Worm (Caenorhabditis elegans) whole organism, L2 larva: ENCODE data around the gene C24B5.4.

Source experiments
- F13H6.1 ChIP-seq: sonication (generic microtip); optimal IDR thresholded peaks from 2 replicates; lab custom pipeline; 2016; ENCODE audit warnings: missing genetic modification characterization, missing compliant biosample characterization
- R02D3.7 ChIP-seq: fragments of 150-350 bp; optimal IDR thresholded peaks from 2 replicates; lab custom pipeline; 2014; ENCODE audit warnings: missing biosample characterization, missing genetic modification characterization
- Y55F3AM.14 ChIP-seq: fragments of 200-800 bp; sonication (Bioruptor generic); optimal IDR thresholded peaks from 2 replicates; lab custom pipeline; 2018; ENCODE audit warnings: mild to moderate bottlenecking, missing genetic modification characterization, missing compliant biosample characterization
- ZK546.5 ChIP-seq: sonication (generic microtip); optimal IDR thresholded peaks from 2 replicates; lab custom pipeline; 2017; ENCODE audit warnings: missing biosample characterization, missing genetic modification characterization
- aly-2 ChIP-seq: fragments of 150-350 bp; optimal IDR thresholded peaks from 2 replicates; lab custom pipeline; 2014; ENCODE audit warnings: missing biosample characterization, missing genetic modification characterization
- ama-1 ChIP-seq: fragments of 150-350 bp; optimal IDR thresholded peaks from 2 replicates; lab custom pipeline; 2018; ENCODE audit warnings: inconsistent platforms
- blmp-1 ChIP-seq: sonication (generic microtip); optimal IDR thresholded peaks from 2 replicates; lab custom pipeline; 2017; ENCODE audit warnings: missing genetic modification characterization, mild to moderate bottlenecking, missing compliant biosample characterization, antibody characterized with exemption, moderate library complexity; ENCODE audit not compliant: insufficient read depth
- ceh-16 ChIP-seq: fragments of 150-350 bp; optimal IDR thresholded peaks from 2 replicates; lab custom pipeline; 2014; ENCODE audit warnings: missing biosample characterization, missing genetic modification characterization
- ceh-82 ChIP-seq: fragments of 150-350 bp; optimal IDR thresholded peaks from 2 replicates; lab custom pipeline; 2014; ENCODE audit warnings: missing biosample characterization, missing genetic modification characterization
- crh-2 ChIP-seq: sonication (generic microtip); optimal IDR thresholded peaks from 2 replicates; lab custom pipeline; 2017; ENCODE audit warnings: missing biosample characterization, missing genetic modification characterization
- dmd-4 ChIP-seq: sonication (generic microtip); optimal IDR thresholded peaks from 2 replicates; lab custom pipeline; 2017; ENCODE audit warnings: missing biosample characterization, missing genetic modification characterization
- egl-27 ChIP-seq: sonication (generic microtip); optimal IDR thresholded peaks from 3 replicates; lab custom pipeline; 2017; ENCODE audit warnings: missing biosample characterization, missing genetic modification reagents, missing genetic modification characterization
- fos-1 ChIP-seq: fragments of 150-350 bp; optimal IDR thresholded peaks from 2 replicates; lab custom pipeline; 2014; ENCODE audit warnings: missing biosample characterization, missing genetic modification characterization
- gmeb-1 ChIP-seq: fragments of 150-350 bp; optimal IDR thresholded peaks from 2 replicates; lab custom pipeline; 2014; ENCODE audit warnings: missing biosample characterization, missing genetic modification characterization
- lin-11 ChIP-seq: fragments of 150-350 bp; sonication (generic microtip); optimal IDR thresholded peaks from 2 replicates; lab custom pipeline; 2014; ENCODE audit warnings: missing biosample characterization, missing genetic modification characterization, inconsistent platforms, mixed read lengths
- lin-13 ChIP-seq: fragments of 150-350 bp; optimal IDR thresholded peaks from 2 replicates; lab custom pipeline; 2014; ENCODE audit warnings: missing biosample characterization, missing genetic modification reagents, missing genetic modification characterization
- lsy-2 ChIP-seq, 2 experiments: fragments of 150-350 bp in 1 of 2; sonication (generic microtip) in 1 of 2; optimal IDR thresholded peaks; 2 replicates each; lab custom pipeline; 2014 to 2017; ENCODE audit warnings: missing biosample characterization in 2 of 2, missing genetic modification characterization in 2 of 2
- mdl-1 ChIP-seq, 2 experiments: fragments of 150-350 bp in 1 of 2; sonication (generic microtip) in 1 of 2; optimal IDR thresholded peaks; 2 replicates each; lab custom pipeline; 2017; ENCODE audit warnings: missing biosample characterization in 2 of 2, missing genetic modification characterization in 2 of 2
- nhr-12 ChIP-seq: fragments of 150-350 bp; optimal IDR thresholded peaks from 2 replicates; lab custom pipeline; 2014; ENCODE audit warnings: missing biosample characterization, missing genetic modification characterization
- nhr-129 ChIP-seq: fragments of 150-350 bp; optimal IDR thresholded peaks from 2 replicates; lab custom pipeline; 2014; ENCODE audit warnings: missing biosample characterization, missing genetic modification characterization
- nhr-21 ChIP-seq: fragments of 150-350 bp; optimal IDR thresholded peaks from 2 replicates; lab custom pipeline; 2014; ENCODE audit warnings: missing biosample characterization, missing genetic modification characterization
- nhr-23 ChIP-seq: fragments of 150-350 bp; optimal IDR thresholded peaks from 2 replicates; lab custom pipeline; 2014; ENCODE audit warnings: missing biosample characterization, missing genetic modification reagents, missing genetic modification characterization
- nhr-237 ChIP-seq: fragments of 150-350 bp; optimal IDR thresholded peaks from 2 replicates; lab custom pipeline; 2014; ENCODE audit warnings: missing biosample characterization, missing genetic modification characterization
- nhr-25 ChIP-seq: fragments of 150-350 bp; sonication (generic microtip); optimal IDR thresholded peaks from 3 replicates; lab custom pipeline; 2014; ENCODE audit warnings: missing biosample characterization, missing genetic modification characterization
- nhr-6 ChIP-seq: fragments of 150-350 bp; optimal IDR thresholded peaks from 2 replicates; lab custom pipeline; 2014; ENCODE audit warnings: missing biosample characterization, missing genetic modification characterization
- nhr-77 ChIP-seq: fragments of 150-350 bp; optimal IDR thresholded peaks from 2 replicates; lab custom pipeline; 2014; ENCODE audit warnings: missing biosample characterization, missing genetic modification characterization
- peb-1 ChIP-seq: fragments of 150-350 bp; optimal IDR thresholded peaks from 2 replicates; lab custom pipeline; 2014; ENCODE audit warnings: missing biosample characterization, missing genetic modification characterization
- sem-4 ChIP-seq: fragments of 150-350 bp; optimal IDR thresholded peaks from 2 replicates; lab custom pipeline; 2014; ENCODE audit warnings: missing biosample characterization, missing genetic modification reagents, missing genetic modification characterization
- skn-1 ChIP-seq: sonication (generic microtip); optimal IDR thresholded peaks from 2 replicates; lab custom pipeline; 2017; ENCODE audit warnings: missing biosample characterization, missing genetic modification characterization
- sma-3 ChIP-seq: sonication (generic microtip); optimal IDR thresholded peaks from 2 replicates; lab custom pipeline; 2016; ENCODE audit warnings: missing genetic modification reagents, missing genetic modification characterization, missing compliant biosample characterization
- sma-9 ChIP-seq, 2 experiments: fragments of 150-350 bp in 1 of 2; sonication (generic microtip) in 1 of 2; optimal IDR thresholded peaks; 2 replicates each; lab custom pipeline; 2014 to 2016; ENCODE audit warnings: missing genetic modification characterization in 2 of 2, mild to moderate bottlenecking in 1 of 2, missing biosample characterization in 1 of 2, missing compliant biosample characterization in 1 of 2, missing genetic modification reagents in 1 of 2, moderate library complexity in 1 of 2
- unc-39 ChIP-seq: fragments of 150-350 bp; optimal IDR thresholded peaks from 2 replicates; lab custom pipeline; 2014; ENCODE audit warnings: missing biosample characterization, missing genetic modification characterization
- unc-55 ChIP-seq: fragments of 150-350 bp; sonication (generic microtip); optimal IDR thresholded peaks from 3 replicates; lab custom pipeline; 2014; ENCODE audit warnings: missing biosample characterization, missing genetic modification reagents, missing genetic modification characterization
- unc-62 ChIP-seq: fragments of 150-350 bp; optimal IDR thresholded peaks from 2 replicates; lab custom pipeline; 2014; ENCODE audit warnings: missing biosample characterization, missing genetic modification reagents, missing genetic modification characterization
- ztf-1 ChIP-seq: fragments of 200-800 bp; sonication (Bioruptor generic); conservative IDR thresholded peaks from 2 replicates; pipeline ENCODE4 v1.3.6; 2022; ENCODE audit warnings: missing genetic modification characterization, missing compliant biosample characterization
- ztf-11 ChIP-seq: sonication (generic microtip); optimal IDR thresholded peaks from 2 replicates; lab custom pipeline; 2017; ENCODE audit warnings: missing biosample characterization, missing genetic modification characterization

Gene C24B5.4

DNA sequence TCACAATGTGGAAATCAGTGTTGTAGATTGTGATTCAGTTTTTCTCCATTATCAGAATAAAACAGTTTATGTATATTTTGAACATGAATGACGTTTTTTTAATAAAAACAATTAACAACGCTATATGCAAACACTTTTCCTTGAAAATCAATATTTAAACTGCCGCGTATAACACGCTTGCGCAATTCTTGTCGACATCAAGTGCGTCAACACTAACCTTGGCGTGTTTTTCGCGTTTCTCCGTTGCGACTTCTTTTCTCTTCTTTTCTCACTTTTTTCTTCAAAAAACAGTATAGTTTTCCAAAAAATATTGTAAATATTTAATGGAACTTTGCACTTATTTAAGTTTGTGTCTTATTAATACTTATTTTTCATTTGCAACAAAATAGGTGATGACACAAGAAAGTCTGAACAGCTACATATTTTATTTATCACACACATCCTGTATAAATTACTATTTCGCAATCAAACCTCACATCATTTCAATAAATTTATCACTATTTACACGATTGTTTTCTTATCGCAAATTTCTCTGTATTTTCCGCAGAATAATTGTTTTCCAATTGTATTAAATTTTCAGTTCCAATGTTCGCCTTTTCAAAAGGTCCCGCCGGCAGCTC lies 21.8 kb downstream of the C24B5.4 start, which contains the start of gene spas-1 (continued):
- TF ChIP-seq nhr-129 (tag; lab: Kevin White, UChicago) = peak; percentile 91
- no peak for TF ChIP-seq Y55F3AM.14
- no peak for TF ChIP-seq mdl-1 (tag; optimal IDR thresholded peaks at IDR 0.05; lab: Kevin White, UChicago)
- peak; percentile 80 for TF ChIP-seq nhr-21 (tag; lab: Kevin White, UChicago)
- TF ChIP-seq lsy-2 (tag; optimal IDR thresholded peaks at IDR 0.05; lab: Kevin White, UChicago) = peak; percentile 81 to 94

DNA sequence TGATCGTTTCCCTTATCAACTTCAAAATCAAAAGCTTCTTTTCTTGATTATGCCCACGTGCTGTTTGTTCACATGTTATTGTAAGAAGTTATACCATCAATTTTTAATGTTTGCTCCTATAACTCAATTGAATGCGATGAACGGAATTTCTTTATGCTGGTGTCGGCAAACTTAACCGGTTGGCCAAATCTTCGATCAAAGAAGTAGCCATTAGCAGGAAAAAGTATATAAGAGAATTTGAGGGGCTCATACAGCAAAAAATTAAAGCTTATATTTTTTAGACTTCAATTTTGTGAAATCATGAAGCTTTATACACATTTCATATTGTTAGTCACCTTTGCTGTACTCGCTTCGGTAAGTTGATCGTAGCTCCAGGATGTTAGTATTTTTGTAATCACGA lies 23.3 kb downstream of the C24B5.4 start, which contains the start of gene pqn-16:
TSS of gene pqn-16 (plus strand) at position 301 of the 400 bp plus-strand sequence.
- no peak for TF ChIP-seq nhr-77 (tag; lab: Kevin White, UChicago)
- no peak for TF ChIP-seq crh-2 (tag; lab: Kevin White, UChicago)
- TF ChIP-seq dmd-4 (tag; lab: Kevin White, UChicago) = no peak
- no peak for TF ChIP-seq ztf-11 (tag; lab: Kevin White, UChicago)
- no peak for TF ChIP-seq ZK546.5 (tag; lab: Kevin White, UChicago)
- no peak for TF ChIP-seq unc-62 (GFP tag; lab: Kevin White, UChicago)

DNA sequence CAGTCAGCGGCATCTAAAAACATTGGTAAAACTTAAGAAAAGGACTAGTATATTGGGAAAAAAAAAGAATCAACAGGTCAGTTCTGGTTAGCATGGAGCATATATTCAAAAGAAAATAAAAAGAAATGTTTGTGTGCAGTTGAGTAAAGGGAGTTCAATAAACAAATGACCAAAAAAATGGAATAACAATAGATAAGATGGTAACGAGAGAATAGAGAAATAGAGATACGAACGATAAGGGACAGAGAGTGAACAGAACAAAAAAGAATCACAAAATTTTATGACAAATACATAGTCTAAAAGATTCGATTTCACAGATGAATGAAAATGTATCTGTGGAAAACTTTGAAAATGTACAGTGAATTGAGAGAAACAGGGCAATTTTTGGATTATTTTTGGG lies 24.1 kb downstream of the C24B5.4 start, which contains the start of gene gad-3:
TSS of gene gad-3 (minus strand) at position 17 of the 400 bp plus-strand sequence.
- TF ChIP-seq fos-1 (tag; lab: Kevin White, UChicago) (peak; percentile 44), nhr-21 (tag; lab: Kevin White, UChicago) (no peak)

DNA sequence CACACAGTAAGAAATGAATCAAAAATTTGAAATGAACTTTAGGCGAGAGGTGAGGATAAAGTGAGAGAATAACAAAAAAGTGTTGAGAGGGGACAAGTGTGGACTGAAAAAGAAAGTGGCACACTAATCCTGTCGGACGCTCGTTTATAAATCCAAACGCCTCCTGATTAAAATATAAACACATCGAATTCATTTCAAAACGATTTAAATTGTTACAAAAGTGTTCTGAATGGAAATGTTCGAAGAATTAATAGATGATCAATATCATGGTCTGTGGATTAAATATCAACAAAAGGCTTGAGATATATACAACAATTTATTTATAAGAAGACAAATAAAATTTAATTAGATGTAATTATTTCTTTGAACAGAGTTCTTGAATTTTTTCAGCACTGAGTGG lies 29.0 kb downstream of the C24B5.4 start, which contains the start of gene B0222.11:
TSS of gene B0222.11 (minus strand) at position 101 of the 400 bp plus-strand sequence.
- TF ChIP-seq nhr-129 (tag; lab: Kevin White, UChicago) = no peak
- TF ChIP-seq, all 48 proteins: peak for 0

DNA sequence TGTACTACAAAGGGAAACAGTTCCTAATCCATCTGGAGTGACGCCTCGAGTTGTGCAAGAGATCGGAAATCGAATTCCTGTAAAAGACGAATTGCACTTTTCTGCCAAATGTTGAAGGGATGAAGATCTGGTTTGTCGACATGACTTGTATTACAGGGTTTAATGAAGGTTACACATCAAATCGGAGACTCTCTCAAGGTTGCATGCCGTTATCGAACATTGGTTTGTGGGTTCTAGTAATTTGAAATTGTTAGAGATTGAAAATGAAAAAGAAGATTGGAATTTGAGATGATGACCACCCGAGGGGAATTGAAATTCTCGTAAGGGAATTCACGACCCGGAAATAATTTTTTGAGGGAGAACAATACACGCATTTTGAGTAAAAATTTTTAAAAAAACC lies 30.8 kb downstream of the C24B5.4 start:
- no peak for TF ChIP-seq unc-55
- peak; percentile 58 for TF ChIP-seq ceh-16 (tag; lab: Kevin White, UChicago)
- peak; percentile 21 for TF ChIP-seq nhr-129 (tag; lab: Kevin White, UChicago)
- TF ChIP-seq crh-2 (tag; lab: Kevin White, UChicago) = peak; percentile 18
- peak; percentile 44 for TF ChIP-seq nhr-25 (tag; lab: Kevin White, UChicago)
- no peak for TF ChIP-seq nhr-21 (tag; lab: Kevin White, UChicago)
- no peak for TF ChIP-seq sem-4
- TF ChIP-seq nhr-6 (tag; lab: Kevin White, UChicago) = peak; percentile 8
- TF ChIP-seq aly-2 = no peak
- TF ChIP-seq ama-1 = no peak
- TF ChIP-seq nhr-237 (tag; lab: Kevin White, UChicago) = no peak
- peak; percentile 37 for TF ChIP-seq blmp-1 (tag; lab: Kevin White, UChicago)
- peak; percentile 70 for TF ChIP-seq sma-9 (GFP tag; optimal IDR thresholded peaks at IDR 0.05; lab: Kevin White, UChicago)
- no peak for TF ChIP-seq sma-9 (tag; optimal IDR thresholded peaks at IDR 0.05; lab: Kevin White, UChicago)
- TF ChIP-seq, all 48 proteins: peak for 7

DNA sequence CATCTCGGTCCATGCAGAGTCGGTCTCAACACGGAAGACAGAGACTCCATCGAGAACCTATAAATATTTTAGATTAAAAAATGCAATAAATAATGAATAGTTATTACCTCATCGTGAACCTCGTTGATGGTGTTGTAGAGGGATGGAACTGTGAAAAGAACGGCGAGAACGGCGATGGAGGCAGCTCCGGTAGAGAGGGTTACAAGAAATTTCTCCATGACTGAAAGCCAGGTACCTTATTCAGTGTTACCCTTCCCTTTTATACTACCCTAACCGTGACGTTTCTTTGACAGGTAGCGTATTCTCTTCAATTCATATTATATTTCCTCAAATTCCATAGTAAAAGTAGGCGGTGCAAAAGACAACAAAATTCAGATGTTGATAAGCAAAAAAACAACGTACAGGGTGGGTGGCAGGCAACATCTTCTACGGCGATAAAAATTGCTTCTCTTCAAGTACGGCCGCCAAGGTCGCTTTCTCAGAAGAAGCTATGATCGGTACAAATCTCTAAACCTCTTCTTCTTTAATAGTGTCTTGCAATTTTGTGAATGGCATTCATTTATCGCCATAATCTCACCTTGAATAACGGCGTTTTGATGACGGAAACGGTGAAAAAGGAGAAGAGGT lies 31.9 kb downstream of the C24B5.4 start, which contains the start of gene col-10:
TSS of gene col-10 (minus strand) at position 235 of the 627 bp plus-strand sequence.
- TF ChIP-seq F13H6.1 (tag; lab: Kevin White, UChicago) = no peak
- TF ChIP-seq nhr-12 (tag; lab: Kevin White, UChicago) = no peak
- no peak for TF ChIP-seq nhr-77 (tag; lab: Kevin White, UChicago)
- no peak for TF ChIP-seq nhr-237 (tag; lab: Kevin White, UChicago)
- peak; percentile 19 for TF ChIP-seq egl-27 (tag; lab: Kevin White, UChicago)
- peak; percentile 44 for TF ChIP-seq nhr-25 (tag; lab: Kevin White, UChicago)
- peak; percentile 91 for TF ChIP-seq ama-1
- TF ChIP-seq mdl-1 (tag; optimal IDR thresholded peaks at IDR 0.05; lab: Kevin White, UChicago) = no peak
- no peak for TF ChIP-seq lin-13 (GFP tag; lab: Kevin White, UChicago)
- TF ChIP-seq ceh-82 = no peak
- TF ChIP-seq ztf-1 = no peak
- no peak for TF ChIP-seq dmd-4 (tag; lab: Kevin White, UChicago)
- TF ChIP-seq fos-1 (tag; lab: Kevin White, UChicago) = peak; percentile 3
- no peak for TF ChIP-seq unc-39 (tag; lab: Kevin White, UChicago)
- no peak for TF ChIP-seq peb-1 (tag; lab: Kevin White, UChicago)
- peak; percentile 39 for TF ChIP-seq sma-9 (GFP tag; optimal IDR thresholded peaks at IDR 0.05; lab: Kevin White, UChicago)
- no peak for TF ChIP-seq sma-9 (tag; optimal IDR thresholded peaks at IDR 0.05; lab: Kevin White, UChicago)
- TF ChIP-seq nhr-6 (tag; lab: Kevin White, UChicago) = no peak
- peak; percentile 31 for TF ChIP-seq ceh-16 (tag; lab: Kevin White, UChicago)
- TF ChIP-seq blmp-1 (tag; lab: Kevin White, UChicago) = peak; percentile 5
- no peak for TF ChIP-seq nhr-23 (tag; lab: Kevin White, UChicago)
- TF ChIP-seq lsy-2 (tag; optimal IDR thresholded peaks at IDR 0.05; lab: Kevin White, UChicago) = no peak
- peak; percentile 32 for TF ChIP-seq sma-3 (GFP tag; lab: Kevin White, UChicago)
- no peak for TF ChIP-seq gmeb-1
- TF ChIP-seq lin-11 (tag; lab: Kevin White, UChicago) = no peak
- TF ChIP-seq crh-2 (tag; lab: Kevin White, UChicago) = peak; percentile 47
- TF ChIP-seq skn-1 = no peak
- no peak for TF ChIP-seq R02D3.7 (tag; lab: Kevin White, UChicago)
- no peak for TF ChIP-seq aly-2
- no peak for TF ChIP-seq unc-55
